Fruit fly (Drosophila melanogaster): ENCODE data around the gene EMC4.

- no peak for TF ChIP-seq CG8478 (optimal IDR thresholded peaks at IDR 0.05)
- TF ChIP-seq psq (optimal IDR thresholded peaks at IDR 0.05) = no peak
- TF ChIP-seq usp (GFP tag; optimal IDR thresholded peaks at IDR 0.05) = no peak
- TF ChIP-seq EcR (GFP tag; optimal IDR thresholded peaks at IDR 0.05) = no peak
- no peak for TF ChIP-seq pan (optimal IDR thresholded peaks at IDR 0.05)
- no peak for TF ChIP-seq Dll (optimal IDR thresholded peaks at IDR 0.05)
These were observed 46.7 kb downstream of the EMC4 start for dm6 chr3L:22821377-22821776.
